Fruit fly (Drosophila melanogaster) whole organism, wandering third instar larva: ENCODE results near the gene amx.

Experiments
- Dif ChIP-seq: fragments of 200-275, 200-300 bp; sonication (Bioruptor generic); optimal IDR thresholded peaks from 2 replicates; lab custom pipeline; 2018; ENCODE audit warnings: missing biosample characterization, missing genetic modification characterization; ENCODE audit not compliant: partially characterized antibody
- Mio ChIP-seq: sonication (Bioruptor generic); optimal IDR thresholded peaks from 2 replicates; lab custom pipeline; 2016; ENCODE audit warnings: missing biosample characterization, missing genetic modification characterization
- h ChIP-seq: fragments of 200-800 bp; sonication (Bioruptor generic); optimal IDR thresholded peaks from 3 replicates; lab custom pipeline; 2016; ENCODE audit warnings: missing biosample characterization, mild to moderate bottlenecking, missing genetic modification characterization
- pan ChIP-seq: fragments of >200 bp; optimal IDR thresholded peaks from 2 replicates; lab custom pipeline; 2017

DNA sequence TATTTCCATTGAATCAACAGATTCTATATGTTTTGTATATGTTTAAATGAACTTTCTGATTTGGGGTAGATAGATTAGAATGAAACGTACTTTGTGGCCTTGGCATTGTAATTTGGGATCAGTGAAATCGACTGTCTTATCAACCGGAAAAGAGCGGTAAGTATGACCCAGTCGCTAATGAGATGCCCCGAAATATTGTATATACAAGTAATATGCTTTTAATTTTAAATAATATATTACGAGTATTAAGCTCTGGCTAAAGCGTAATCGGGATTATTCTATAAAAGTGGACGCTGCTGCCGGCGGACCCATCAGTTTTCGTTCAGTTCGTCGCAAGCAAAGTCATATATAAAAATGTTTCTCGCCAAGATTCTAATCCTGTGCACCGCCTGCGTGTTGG is 30.6 kb downstream of the amx start, which contains the start of gene CG15369:
- TF ChIP-seq Mio (GFP tag; lab: Kevin White, UChicago) (no peak), pan (lab: Kevin White, UChicago) (no peak), h (GFP tag; lab: Kevin White, UChicago) (no peak), Dif (GFP tag; lab: Kevin White, UChicago) (no peak)
